Worm (Caenorhabditis elegans): Measurements from ENCODE around the gene F34D10.9.

F34D10.9 gene

ce11 chrIII:3719564-3719963 lies 9.9 kb downstream of the F34D10.9 start, which contains the start of gene C14B1.8:
TSS of gene C14B1.8 (minus strand) at chrIII:3719680.
- TF ChIP-seq lin-15B (tag; optimal IDR thresholded peaks at IDR 0.05) (peak; percentile 51), egl-5 (tag; optimal IDR thresholded peaks at IDR 0.05) (no peak)

ce11 chrIII:3716073-3716659 lies 13.3 kb downstream of the F34D10.9 start:
- TF ChIP-seq nhr-76 (tag; optimal IDR thresholded peaks at IDR 0.05): no peak
- TF ChIP-seq hmg-11 (tag; optimal IDR thresholded peaks at IDR 0.05): peak; percentile 9
- TF ChIP-seq ZK546.5 (tag; optimal IDR thresholded peaks at IDR 0.05): no peak
- peak; percentile 62 for TF ChIP-seq R02D3.7 (tag; optimal IDR thresholded peaks at IDR 0.05)
- no peak for TF ChIP-seq ztf-11 (tag; optimal IDR thresholded peaks at IDR 0.05)
- no peak for TF ChIP-seq nhr-237 (tag; optimal IDR thresholded peaks at IDR 0.05)
- no peak for TF ChIP-seq tbx-2 (tag; optimal IDR thresholded peaks at IDR 0.05)
- no peak for TF ChIP-seq pqm-1 (tag; optimal IDR thresholded peaks at IDR 0.05)
- TF ChIP-seq ztf-4 (tag; optimal IDR thresholded peaks at IDR 0.05): no peak
- TF ChIP-seq elt-2 (tag; optimal IDR thresholded peaks at IDR 0.05): no peak
- TF ChIP-seq nhr-43 (tag; optimal IDR thresholded peaks at IDR 0.05; ENCODE audit: poor library complexity, severe bottlenecking): no peak
- no peak for TF ChIP-seq nhr-77 (tag; optimal IDR thresholded peaks at IDR 0.05)

ce11 chrIII:3713163-3713562 lies 16.3 kb downstream of the F34D10.9 start, which contains the start of gene nrde-1:
TSS of gene nrde-1 (plus strand) at chrIII:3713463.
- TF ChIP-seq nhr-11 (tag; optimal IDR thresholded peaks at IDR 0.05) (no peak), unc-62 (GFP tag; optimal IDR thresholded peaks at IDR 0.05) (no peak), nhr-12 (tag; optimal IDR thresholded peaks at IDR 0.05) (no peak), lin-15B (tag; optimal IDR thresholded peaks at IDR 0.05) (no peak), nhr-77 (tag; optimal IDR thresholded peaks at IDR 0.05) (no peak), ceh-28 (tag; optimal IDR thresholded peaks at IDR 0.05) (no peak), elt-1 (tag; optimal IDR thresholded peaks at IDR 0.05) (no peak), sea-2 (GFP tag; optimal IDR thresholded peaks at IDR 0.05) (no peak), fkh-2 (tag; optimal IDR thresholded peaks at IDR 0.05) (no peak), mdl-1 (tag; optimal IDR thresholded peaks at IDR 0.05) (no peak), lin-39 (tag; optimal IDR thresholded peaks at IDR 0.05) (no peak), snpc-4 (tag; optimal IDR thresholded peaks at IDR 0.05) (no peak), eor-1 (tag; optimal IDR thresholded peaks at IDR 0.05) (no peak)

- TF ChIP-seq egl-27 (tag; optimal IDR thresholded peaks at IDR 0.05) (no peak), elt-2 (tag; optimal IDR thresholded peaks at IDR 0.05) (no peak), aly-2 (tag; optimal IDR thresholded peaks at IDR 0.05) (no peak), daf-12 (tag; optimal IDR thresholded peaks at IDR 0.05) (no peak)
These were observed 20.4 kb downstream of the F34D10.9 start, which contains the start of gene alkb-8 for ce11 chrIII:3709030-3709429. TSS of gene alkb-8 (plus strand) at chrIII:3709330.

- TF ChIP-seq eor-1 (tag; optimal IDR thresholded peaks at IDR 0.05): no peak
- TF ChIP-seq nhr-67 (tag; optimal IDR thresholded peaks at IDR 0.05): no peak
- TF ChIP-seq nfya-1 (tag; optimal IDR thresholded peaks at IDR 0.05; ENCODE audit: insufficient read depth): no peak
- TF ChIP-seq unc-62 (GFP tag; optimal IDR thresholded peaks at IDR 0.05): no peak
- no peak for TF ChIP-seq nhr-28 (tag; optimal IDR thresholded peaks at IDR 0.05)
- TF ChIP-seq elt-2 (tag; optimal IDR thresholded peaks at IDR 0.05): no peak
These were observed 22.8 kb downstream of the F34D10.9 start, which contains the start of gene dph-1 for ce11 chrIII:3706586-3706985. TSS of gene dph-1 (plus strand) at chrIII:3706886.

ce11 chrIII:3704967-3705366 lies 24.5 kb downstream of the F34D10.9 start, which contains the start of gene wdr-5.1:
TSS of gene wdr-5.1 (plus strand) at chrIII:3705285.
- no peak for TF ChIP-seq fos-1 (tag; optimal IDR thresholded peaks at IDR 0.05)
- TF ChIP-seq ceh-82 (tag; optimal IDR thresholded peaks at IDR 0.05): no peak
- TF ChIP-seq nhr-237 (tag; optimal IDR thresholded peaks at IDR 0.05): no peak
- peak; percentile 45 for TF ChIP-seq nfya-1 (tag; optimal IDR thresholded peaks at IDR 0.05; ENCODE audit: insufficient read depth)
- no peak for TF ChIP-seq fkh-2 (tag; optimal IDR thresholded peaks at IDR 0.05)
- peak; percentile 64 for TF ChIP-seq ama-1 (optimal IDR thresholded peaks at IDR 0.05)
- TF ChIP-seq nhr-11 (tag; optimal IDR thresholded peaks at IDR 0.05): no peak
- no peak for TF ChIP-seq fkh-10 (GFP tag; optimal IDR thresholded peaks at IDR 0.05)
- no peak for TF ChIP-seq lin-39 (tag; optimal IDR thresholded peaks at IDR 0.05)
- TF ChIP-seq egl-5 (tag; optimal IDR thresholded peaks at IDR 0.05): no peak
- TF ChIP-seq hmg-11 (tag; optimal IDR thresholded peaks at IDR 0.05): peak; percentile 46
- TF ChIP-seq nhr-25 (tag; optimal IDR thresholded peaks at IDR 0.05): peak; percentile 30
- TF ChIP-seq lin-15B (tag; optimal IDR thresholded peaks at IDR 0.05): peak; percentile 43
- peak; percentile 37 for TF ChIP-seq pha-4 (tag; optimal IDR thresholded peaks at IDR 0.05)
- TF ChIP-seq lsy-12 (tag; optimal IDR thresholded peaks at IDR 0.05): no peak
- peak; percentile 48 for TF ChIP-seq nhr-43 (tag; optimal IDR thresholded peaks at IDR 0.05; ENCODE audit: poor library complexity, severe bottlenecking)
- TF ChIP-seq skn-1 (tag; optimal IDR thresholded peaks at IDR 0.05): no peak
- TF ChIP-seq R02D3.7 (tag; optimal IDR thresholded peaks at IDR 0.05): no peak
- no peak for TF ChIP-seq jun-1 (tag; optimal IDR thresholded peaks at IDR 0.05)
- peak; percentile 52 for TF ChIP-seq nhr-23 (tag; optimal IDR thresholded peaks at IDR 0.05)
- no peak for TF ChIP-seq elt-2 (tag; optimal IDR thresholded peaks at IDR 0.05)
- TF ChIP-seq ztf-4 (tag; optimal IDR thresholded peaks at IDR 0.05): no peak
